Fruit fly (Drosophila melanogaster) whole organism, pupa: ENCODE measurements around the gene CG33298.
A peak's percentile ranks its signal among the peaks of the same experiment; 100 is the strongest.

ENCODE experiments used
- CG10348 ChIP-seq: fragments of 200-800 bp; sonication (Bioruptor generic); IDR thresholded peaks from 2 replicates; pipeline ENCODE4 v1.3.6; 2022; ENCODE audit warnings: missing biosample characterization, missing genetic modification characterization
- CG12605 ChIP-seq: fragments of 200-800 bp; sonication (Bioruptor generic); IDR thresholded peaks from 2 replicates; pipeline ENCODE4 v1.3.6; 2022; ENCODE audit warnings: missing biosample characterization, missing genetic modification characterization
- CG13204 ChIP-seq: fragments of 200-800 bp; sonication (Bioruptor generic); optimal IDR thresholded peaks from 2 replicates; lab custom pipeline; 2018; ENCODE audit warnings: missing biosample characterization, mild to moderate bottlenecking, missing genetic modification characterization, moderate library complexity
- CG14655 ChIP-seq: fragments of 200-800 bp; sonication (Bioruptor generic); optimal IDR thresholded peaks from 3 replicates; lab custom pipeline; 2017; ENCODE audit warnings: mild to moderate bottlenecking, missing biosample characterization, missing genetic modification reagents, missing genetic modification characterization
- CG15710 ChIP-seq: fragments of 200-800 bp; sonication (Bioruptor generic); optimal IDR thresholded peaks from 2 replicates; lab custom pipeline; 2018; ENCODE audit warnings: missing biosample characterization, mild to moderate bottlenecking, missing genetic modification characterization, moderate library complexity
- CG17806 ChIP-seq: fragments of 200-800 bp; sonication (Bioruptor generic); optimal IDR thresholded peaks from 2 replicates; lab custom pipeline; 2018; ENCODE audit warnings: missing biosample characterization, mild to moderate bottlenecking, missing genetic modification characterization, moderate library complexity
- CG32121 ChIP-seq: fragments of 200-800 bp; sonication (Bioruptor generic); IDR thresholded peaks from 2 replicates; pipeline ENCODE4 v1.3.6; 2022; ENCODE audit warnings: missing biosample characterization, missing genetic modification characterization
- CG34367 ChIP-seq: fragments of 200-800 bp; sonication (Bioruptor generic); optimal IDR thresholded peaks from 2 replicates; lab custom pipeline; 2018; ENCODE audit warnings: missing biosample characterization, mild to moderate bottlenecking, missing genetic modification characterization
- CG4496 ChIP-seq: fragments of 200-800 bp; sonication (Bioruptor generic); IDR thresholded peaks from 3 replicates; pipeline ENCODE4 v1.3.6; 2022; ENCODE audit warnings: missing biosample characterization, missing genetic modification characterization
- CG8159 ChIP-seq: fragments of 200-800 bp; sonication (Bioruptor generic); optimal IDR thresholded peaks from 3 replicates; lab custom pipeline; 2018; ENCODE audit warnings: missing biosample characterization, mild to moderate bottlenecking, missing genetic modification characterization, moderate library complexity
- CG8301 ChIP-seq: fragments of 200-800 bp; sonication (Bioruptor generic); optimal IDR thresholded peaks from 2 replicates; lab custom pipeline; 2018; ENCODE audit warnings: missing biosample characterization, mild to moderate bottlenecking, missing genetic modification characterization
- CG9948 ChIP-seq: fragments of 200-800 bp; sonication (Bioruptor generic); optimal IDR thresholded peaks from 2 replicates; lab custom pipeline; 2018; ENCODE audit warnings: missing biosample characterization, mild to moderate bottlenecking, missing genetic modification characterization, moderate library complexity
- D1 ChIP-seq: fragments of 200-800 bp; sonication (Bioruptor generic); optimal IDR thresholded peaks from 2 replicates; lab custom pipeline; 2018; ENCODE audit warnings: missing biosample characterization, mild to moderate bottlenecking, missing genetic modification characterization, moderate library complexity
- EcR ChIP-seq: fragments of 200-800 bp; sonication (Bioruptor generic); optimal IDR thresholded peaks from 3 replicates; lab custom pipeline; 2019; ENCODE audit warnings: missing biosample characterization, missing genetic modification characterization, mild to moderate bottlenecking, moderate library complexity, missing genetic modification reagents
- Ets98B ChIP-seq: fragments of 200-800 bp; sonication (Bioruptor generic); IDR thresholded peaks from 2 replicates; pipeline ENCODE4 v1.3.6; 2022; ENCODE audit warnings: missing biosample characterization, missing genetic modification characterization
- Pif1A ChIP-seq: fragments of 200-800 bp; sonication (Bioruptor generic); optimal IDR thresholded peaks from 3 replicates; lab custom pipeline; 2016; ENCODE audit warnings: missing biosample characterization, missing genetic modification characterization
- Pif1B ChIP-seq: fragments of 200-800 bp; sonication (Bioruptor generic); optimal IDR thresholded peaks from 3 replicates; lab custom pipeline; 2016; ENCODE audit warnings: missing biosample characterization, missing genetic modification characterization
- Snoo ChIP-seq: fragments of 200-800 bp; sonication (Bioruptor generic); optimal IDR thresholded peaks from 3 replicates; lab custom pipeline; 2017; ENCODE audit warnings: missing biosample characterization, mild to moderate bottlenecking, missing genetic modification characterization, inconsistent platforms
- fd96Ca ChIP-seq: fragments of 200-800 bp; sonication (Bioruptor generic); IDR thresholded peaks from 3 replicates; pipeline ENCODE4 v1.3.6; 2022; ENCODE audit warnings: missing biosample characterization, missing genetic modification characterization
- gl ChIP-seq: fragments of 200-800 bp; sonication (Bioruptor generic); optimal IDR thresholded peaks from 2 replicates; lab custom pipeline; 2018; ENCODE audit warnings: missing biosample characterization, mild to moderate bottlenecking, missing genetic modification characterization
- rn ChIP-seq: fragments of 200-800 bp; sonication (Bioruptor generic); IDR thresholded peaks from 2 replicates; pipeline ENCODE4 v1.3.6; 2022; ENCODE audit warnings: missing biosample characterization, missing genetic modification characterization

CG33298 gene

DNA sequence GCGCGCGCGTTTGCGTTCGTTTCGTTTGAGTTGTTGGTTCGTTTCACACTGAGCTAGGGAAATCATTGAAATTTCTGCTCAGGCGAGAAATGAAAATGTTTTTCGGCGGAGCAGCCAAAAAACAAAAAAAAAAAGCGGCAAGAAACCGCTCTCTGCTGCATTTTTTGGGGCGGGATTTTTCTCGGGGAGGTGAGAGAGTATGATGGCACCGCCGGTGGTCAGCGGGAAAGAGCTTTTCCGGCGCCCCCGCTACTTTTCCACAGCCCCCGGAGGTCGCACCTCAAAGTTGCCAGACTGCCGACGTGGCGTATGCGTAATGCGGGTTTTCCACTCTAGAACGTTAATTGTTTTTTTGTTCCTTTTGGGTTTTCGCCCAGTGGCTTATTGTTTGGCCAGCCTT is 70.1 kb downstream of the CG33298 start, which contains the start of gene CG46468:
Gene CG46468 (minus strand): TSS at position 52 of the 400 bp plus-strand sequence.
- TF ChIP-seq Pif1B (GFP tag; lab: Kevin White, UChicago) (no peak), Snoo (tag; lab: Kevin White, UChicago) (no peak), CG4496 (no peak), CG8159 (tag; lab: Kevin White, UChicago) (no peak), CG12605 (GFP tag; lab: Robert Waterston, UW) (no peak), rn (GFP tag; lab: Robert Waterston, UW) (no peak), gl (no peak), CG8301 (tag; lab: Kevin White, UChicago) (no peak), D1 (no peak), CG9948 (tag; lab: Kevin White, UChicago) (no peak), CG14655 (GFP tag; lab: Kevin White, UChicago) (no peak), CG32121 (peak; percentile 52), Pif1A (GFP tag; lab: Kevin White, UChicago) (no peak), CG17806 (tag; lab: Kevin White, UChicago) (no peak), CG13204 (GFP tag; lab: Kevin White, UChicago) (no peak), CG15710 (tag; lab: Kevin White, UChicago) (no peak), CG10348 (GFP tag; lab: Robert Waterston, UW) (no peak), EcR (GFP tag; lab: Kevin White, UChicago) (no peak), fd96Ca (GFP tag; lab: Robert Waterston, UW) (peak; percentile 17; the same call in 1 of the 3 replicates), Ets98B (GFP tag; lab: Robert Waterston, UW) (peak; percentile 40; the same call in 1 of the 2 replicates), CG34367 (no peak)

DNA sequence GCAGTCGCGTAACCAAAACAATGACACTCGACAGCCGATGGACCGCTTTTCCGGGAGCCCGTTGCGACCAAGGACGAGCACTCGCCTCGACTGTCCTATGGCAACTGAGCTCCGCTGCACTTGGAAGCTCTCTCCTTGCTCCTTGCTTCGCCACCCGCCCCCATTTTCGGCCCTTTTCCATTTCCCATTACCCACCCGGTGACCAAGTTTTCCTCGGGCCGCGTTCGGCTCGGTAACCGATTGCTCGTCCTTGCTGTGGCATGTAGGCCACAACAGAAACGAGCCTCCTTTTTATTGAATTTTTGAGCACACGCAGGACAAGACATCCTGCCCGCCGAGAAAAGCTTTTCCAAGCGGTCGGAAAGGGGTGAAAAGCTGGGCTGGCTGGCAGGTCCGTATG is 71.4 kb downstream of the CG33298 start, which contains the start of gene jp:
Gene jp (minus strand): TSS at position 95 of the 400 bp plus-strand sequence.
- no peak for TF ChIP-seq CG4496
- TF ChIP-seq CG8301 (tag; lab: Kevin White, UChicago), result no peak
- no peak for TF ChIP-seq D1
- TF ChIP-seq Pif1A (GFP tag; lab: Kevin White, UChicago), result no peak
- no peak for TF ChIP-seq EcR (GFP tag; lab: Kevin White, UChicago)
- TF ChIP-seq CG13204 (GFP tag; lab: Kevin White, UChicago), result peak; percentile 24

DNA sequence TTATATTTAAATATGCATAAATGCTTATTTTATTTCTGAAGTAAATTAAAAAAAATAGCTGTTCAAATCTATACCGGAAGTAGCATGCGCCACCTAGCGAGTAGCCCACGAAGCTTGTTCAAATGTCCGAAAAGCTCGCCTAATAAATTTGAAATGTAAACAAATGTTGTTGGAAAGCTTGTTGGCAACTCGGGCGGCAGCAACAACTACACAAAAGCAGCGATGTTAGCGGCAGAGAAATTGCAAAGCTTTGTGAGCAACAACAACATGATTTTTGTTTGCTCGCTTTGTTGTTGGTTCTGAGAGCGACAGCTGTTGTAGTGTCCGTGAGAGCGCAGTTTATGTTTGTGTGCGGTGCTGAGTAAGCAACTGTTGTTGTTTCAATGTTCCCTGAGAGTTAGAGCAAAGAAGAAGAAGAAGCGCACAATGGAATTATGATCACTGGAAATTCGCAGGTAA is 72.2 kb downstream of the CG33298 start:
- TF ChIP-seq EcR (GFP tag; lab: Kevin White, UChicago) (no peak), Snoo (tag; lab: Kevin White, UChicago) (peak; percentile 90), CG15710 (tag; lab: Kevin White, UChicago) (peak; percentile 35), CG10348 (GFP tag; lab: Robert Waterston, UW) (no peak), CG4496 (peak; percentile 97), CG12605 (GFP tag; lab: Robert Waterston, UW) (peak; percentile 88), CG13204 (GFP tag; lab: Kevin White, UChicago) (peak; percentile 57), CG32121 (peak; percentile 82), gl (peak; percentile 58), CG9948 (tag; lab: Kevin White, UChicago) (peak; percentile 19), Ets98B (GFP tag; lab: Robert Waterston, UW) (peak; percentile 92), Pif1A (GFP tag; lab: Kevin White, UChicago) (peak; percentile 89), D1 (peak; percentile 36), CG8159 (tag; lab: Kevin White, UChicago) (peak; percentile 36), Pif1B (GFP tag; lab: Kevin White, UChicago) (peak; percentile 82), CG14655 (GFP tag; lab: Kevin White, UChicago) (peak; percentile 71), CG17806 (tag; lab: Kevin White, UChicago) (peak; percentile 30), rn (GFP tag; lab: Robert Waterston, UW) (no peak; the same call in 1 of the 2 replicates), fd96Ca (GFP tag; lab: Robert Waterston, UW) (peak; percentile 88), CG34367 (peak; percentile 63), CG8301 (tag; lab: Kevin White, UChicago) (peak; percentile 57)
- TF ChIP-seq, all 21 proteins: peak for 18

DNA sequence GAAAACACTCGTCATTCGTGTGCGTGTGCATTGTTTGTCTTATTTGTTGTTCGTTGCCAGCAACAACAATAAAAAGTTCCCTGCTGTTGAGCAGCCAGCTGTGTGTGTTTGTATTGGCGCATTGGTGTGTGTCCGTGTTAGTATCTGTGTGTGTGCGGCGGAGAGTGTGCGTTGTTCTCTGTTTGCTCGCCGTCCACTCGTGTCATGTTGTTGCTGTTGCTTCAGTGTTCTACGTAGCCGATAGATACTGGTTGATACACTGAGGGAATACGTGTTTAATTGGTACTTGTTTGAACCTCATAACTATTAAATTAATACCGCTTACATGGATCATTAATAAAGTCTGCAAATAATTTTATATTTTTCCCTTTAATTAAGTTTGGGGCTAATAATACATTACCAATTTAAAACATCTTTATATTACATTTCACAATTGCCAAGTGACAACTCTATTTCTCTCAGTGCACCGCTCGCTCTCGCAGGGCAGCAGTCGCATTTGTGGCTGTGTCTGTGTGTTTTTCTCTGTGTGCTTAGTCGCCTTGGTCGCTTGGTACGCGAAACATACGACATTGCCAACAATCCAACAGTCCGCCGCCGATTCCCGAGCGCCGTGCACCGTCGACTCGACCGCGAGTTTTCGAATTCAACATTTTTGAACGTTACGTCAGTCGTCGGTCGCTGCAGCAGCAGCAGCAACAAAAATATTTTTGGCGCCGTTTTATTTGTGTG is 73.2 kb downstream of the CG33298 start, which contains the start of gene brwl:
Gene brwl (plus strand): TSS at position 531 of the 729 bp plus-strand sequence.
- peak; percentile 94 for TF ChIP-seq CG13204 (GFP tag; lab: Kevin White, UChicago)
- TF ChIP-seq CG4496, result peak; percentile 98
- TF ChIP-seq CG12605 (GFP tag; lab: Robert Waterston, UW), result peak; percentile 96
- peak; percentile 98 for TF ChIP-seq Snoo (tag; lab: Kevin White, UChicago)
- peak; percentile 99 for TF ChIP-seq CG32121
- peak; percentile 99 for TF ChIP-seq CG15710 (tag; lab: Kevin White, UChicago)
- peak; percentile 98 for TF ChIP-seq Pif1A (GFP tag; lab: Kevin White, UChicago)
- TF ChIP-seq fd96Ca (GFP tag; lab: Robert Waterston, UW), result peak; percentile 95
- peak; percentile 94 for TF ChIP-seq CG10348 (GFP tag; lab: Robert Waterston, UW)
- TF ChIP-seq gl, result peak; percentile 94
- TF ChIP-seq Ets98B (GFP tag; lab: Robert Waterston, UW), result peak; percentile 97
- TF ChIP-seq D1, result peak; percentile 98
- TF ChIP-seq CG8159 (tag; lab: Kevin White, UChicago), result peak; percentile 99
- TF ChIP-seq Pif1B (GFP tag; lab: Kevin White, UChicago), result peak; percentile 97
- peak; percentile 98 for TF ChIP-seq CG34367
- TF ChIP-seq CG17806 (tag; lab: Kevin White, UChicago), result peak; percentile 99
- TF ChIP-seq rn (GFP tag; lab: Robert Waterston, UW), result peak; percentile 97
- TF ChIP-seq CG14655 (GFP tag; lab: Kevin White, UChicago), result peak; percentile 99
- peak; percentile 99 for TF ChIP-seq CG8301 (tag; lab: Kevin White, UChicago)
- peak; percentile 50 for TF ChIP-seq EcR (GFP tag; lab: Kevin White, UChicago)
- TF ChIP-seq CG9948 (tag; lab: Kevin White, UChicago), result peak; percentile 99
